In genomic region chrIV:13253841-13254240, ce11 we compare ENCODE assay signal across 7 worm cellular contexts.
A peak's percentile ranks its signal among the peaks of the same experiment; 100 is the strongest.
TF ChIP-seq lines count a peak whose summit lies in the region.

TSS of gene ttr-45 (plus strand) at chrIV:13254225.

TF ChIP-seq in whole organism, L1 larva, 84 proteins besides CTCF, POLR2A, EP300 and RAD21 (continues in another document):
- TF ChIP-seq snu-23 (GFP tag; optimal IDR thresholded peaks at IDR 0.05; lab: Kevin White, UChicago) (peak; percentile 19), lin-35 (GFP tag; optimal IDR thresholded peaks at IDR 0.05; lab: Kevin White, UChicago) (peak in 1 of 2 experiments; percentile 49), mef-2 (tag; optimal IDR thresholded peaks at IDR 0.05; lab: Kevin White, UChicago) (no peak), pqm-1 (tag; optimal IDR thresholded peaks at IDR 0.05; lab: Kevin White, UChicago) (peak; percentile 66), pag-3 (tag; optimal IDR thresholded peaks at IDR 0.05; lab: Kevin White, UChicago; ENCODE audit: borderline replicate concordance, insufficient read depth) (peak; percentile 82), mdl-1 (tag; optimal IDR thresholded peaks at IDR 0.05; lab: Kevin White, UChicago) (peak in 1 of 2 experiments; percentile 24), nhr-71 (tag; optimal IDR thresholded peaks at IDR 0.05; lab: Kevin White, UChicago) (peak; percentile 74), elt-2 (tag; optimal IDR thresholded peaks at IDR 0.05; lab: Kevin White, UChicago) (peak; percentile 94), ceh-90 (tag; optimal IDR thresholded peaks at IDR 0.05; lab: Kevin White, UChicago) (no peak), tlp-1 (tag; optimal IDR thresholded peaks at IDR 0.05; lab: Kevin White, UChicago) (no peak), grh-1 (GFP tag; IDR thresholded peaks at IDR 0.05; lab: Robert Waterston, UW) (no peak), nhr-20 (tag; optimal IDR thresholded peaks at IDR 0.05; lab: Kevin White, UChicago) (peak; percentile 92)

TF ChIP-seq in whole organism, L2 larva, 48 proteins besides CTCF, POLR2A, EP300 and RAD21 (continues in another document):
- TF ChIP-seq alr-1 (tag; optimal IDR thresholded peaks at IDR 0.05; lab: Kevin White, UChicago): no peak
- TF ChIP-seq nhr-129 (tag; optimal IDR thresholded peaks at IDR 0.05; lab: Kevin White, UChicago): peak; percentile 86
- TF ChIP-seq C34F6.9 (tag; optimal IDR thresholded peaks at IDR 0.05; lab: Kevin White, UChicago): peak; percentile 36
- peak; percentile 85 for TF ChIP-seq sma-9 (GFP tag; optimal IDR thresholded peaks at IDR 0.05; lab: Kevin White, UChicago)
- no peak for TF ChIP-seq sma-9 (tag; optimal IDR thresholded peaks at IDR 0.05; lab: Kevin White, UChicago)
- TF ChIP-seq unc-62 (GFP tag; optimal IDR thresholded peaks at IDR 0.05; lab: Kevin White, UChicago): no peak
- no peak for TF ChIP-seq nhr-25 (tag; optimal IDR thresholded peaks at IDR 0.05; lab: Kevin White, UChicago)
- peak; percentile 94 for TF ChIP-seq fos-1 (tag; optimal IDR thresholded peaks at IDR 0.05; lab: Kevin White, UChicago)
- TF ChIP-seq elt-1 (tag; optimal IDR thresholded peaks at IDR 0.05; lab: Kevin White, UChicago): no peak
- TF ChIP-seq nhr-77 (tag; optimal IDR thresholded peaks at IDR 0.05; lab: Kevin White, UChicago): no peak
- TF ChIP-seq ceh-16 (tag; optimal IDR thresholded peaks at IDR 0.05; lab: Kevin White, UChicago): no peak
- TF ChIP-seq F13H6.1 (tag; optimal IDR thresholded peaks at IDR 0.05; lab: Kevin White, UChicago): peak; percentile 76
- no peak for TF ChIP-seq nhr-12 (tag; optimal IDR thresholded peaks at IDR 0.05; lab: Kevin White, UChicago)
- no peak for TF ChIP-seq Y55F3AM.14 (GFP tag; optimal IDR thresholded peaks at IDR 0.05; lab: Kevin White, UChicago)

TF ChIP-seq in whole organism, L3 larva, 47 proteins besides CTCF, POLR2A, EP300 and RAD21:
- TF ChIP-seq pqm-1 (tag; optimal IDR thresholded peaks at IDR 0.05; lab: Kevin White, UChicago) (peak; percentile 92), pha-4 (tag; optimal IDR thresholded peaks at IDR 0.05; lab: Kevin White, UChicago) (peak; percentile 52), R02D3.7 (tag; optimal IDR thresholded peaks at IDR 0.05; lab: Kevin White, UChicago) (no peak), lin-39 (tag; optimal IDR thresholded peaks at IDR 0.05; lab: Kevin White, UChicago) (peak; percentile 5), egl-5 (tag; optimal IDR thresholded peaks at IDR 0.05; lab: Kevin White, UChicago) (peak; percentile 73), nhr-77 (tag; optimal IDR thresholded peaks at IDR 0.05; lab: Kevin White, UChicago) (no peak), elt-2 (tag; optimal IDR thresholded peaks at IDR 0.05; lab: Kevin White, UChicago) (peak; percentile 98), jun-1 (tag; optimal IDR thresholded peaks at IDR 0.05; lab: Kevin White, UChicago) (peak; percentile 61), nfya-1 (tag; optimal IDR thresholded peaks at IDR 0.05; lab: Kevin White, UChicago; ENCODE audit: insufficient read depth) (peak; percentile 24)

TF ChIP-seq in whole organism, L4 larva, 104 proteins besides CTCF, POLR2A, EP300 and RAD21 (continues in another document):
- TF ChIP-seq lsy-2 (tag; optimal IDR thresholded peaks at IDR 0.05; lab: Kevin White, UChicago) (peak in 1 of 2 experiments; percentile 45), daf-16 (GFP tag; optimal IDR thresholded peaks at IDR 0.05; lab: Kevin White, UChicago) (peak; percentile 21 to 83), daf-16 (tag; optimal IDR thresholded peaks at IDR 0.05; lab: Kevin White, UChicago) (peak; percentile 98), nhr-102 (tag; optimal IDR thresholded peaks at IDR 0.05; lab: Kevin White, UChicago) (peak; percentile 70), pqm-1 (tag; optimal IDR thresholded peaks at IDR 0.05; lab: Kevin White, UChicago) (peak; percentile 96), lir-3 (tag; optimal IDR thresholded peaks at IDR 0.05; lab: Kevin White, UChicago) (no peak), unc-62 (GFP tag; optimal IDR thresholded peaks at IDR 0.05 in 1 of 2; lab: Kevin White, UChicago) (peak; percentile 83 to 91), unc-62 (tag; optimal IDR thresholded peaks at IDR 0.05; lab: Kevin White, UChicago) (no peak), dmd-9 (GFP tag; IDR thresholded peaks at IDR 0.05; lab: Robert Waterston, UW) (no peak), Y105C5A.15 (GFP tag; IDR thresholded peaks at IDR 0.05; lab: Robert Waterston, UW) (no peak), mdl-1 (tag; optimal IDR thresholded peaks at IDR 0.05; lab: Kevin White, UChicago) (peak in 1 of 2 experiments; percentile 65), jun-1 (tag; optimal IDR thresholded peaks at IDR 0.05; lab: Kevin White, UChicago) (peak; percentile 34), zip-11 (GFP tag; IDR thresholded peaks at IDR 0.05; lab: Robert Waterston, UW) (no peak), ZK546.5 (tag; optimal IDR thresholded peaks at IDR 0.05; lab: Kevin White, UChicago) (no peak), mdt-29 (GFP tag; IDR thresholded peaks at IDR 0.05; lab: Robert Waterston, UW) (peak; percentile 46; the same call in 1 of the 2 replicates)

TF ChIP-seq in whole organism, late embryonic, 69 proteins besides CTCF, POLR2A, EP300 and RAD21:
- TF ChIP-seq ttx-3 (tag; optimal IDR thresholded peaks at IDR 0.05; lab: Kevin White, UChicago): no peak
- no peak for TF ChIP-seq unc-86 (tag; optimal IDR thresholded peaks at IDR 0.05; lab: Kevin White, UChicago)
- TF ChIP-seq elt-2 (tag; optimal IDR thresholded peaks at IDR 0.05; lab: Kevin White, UChicago): peak; percentile 61
- no peak for TF ChIP-seq rnt-1 (tag; optimal IDR thresholded peaks at IDR 0.05; lab: Kevin White, UChicago)
- TF ChIP-seq ceh-30 (tag; optimal IDR thresholded peaks at IDR 0.05; lab: Kevin White, UChicago): no peak
- TF ChIP-seq che-1 (tag; optimal IDR thresholded peaks at IDR 0.05; lab: Kevin White, UChicago): no peak
- TF ChIP-seq hlh-6 (tag; optimal IDR thresholded peaks at IDR 0.05; lab: Kevin White, UChicago): no peak
- no peak for TF ChIP-seq ceh-18 (tag; optimal IDR thresholded peaks at IDR 0.05; lab: Kevin White, UChicago)

TF ChIP-seq in whole organism, mixed stage, embryonic, 35 proteins besides CTCF, POLR2A, EP300 and RAD21:
- TF ChIP-seq bed-3 (GFP tag; optimal IDR thresholded peaks at IDR 0.05; lab: Kevin White, UChicago) (no peak), hlh-1 (tag; optimal IDR thresholded peaks at IDR 0.05; lab: Kevin White, UChicago) (peak; percentile 11), unc-62 (GFP tag; optimal IDR thresholded peaks at IDR 0.05; lab: Kevin White, UChicago) (peak; percentile 22)

TF ChIP-seq in whole organism, young adult, 124 proteins besides CTCF, POLR2A, EP300 and RAD21 (continues in another document):
- TF ChIP-seq hmg-1.2 (GFP tag; IDR thresholded peaks at IDR 0.05; lab: Robert Waterston, UW): no peak
- TF ChIP-seq hrde-1 (tag; optimal IDR thresholded peaks at IDR 0.05; lab: Kevin White, UChicago; ENCODE audit: borderline replicate concordance): no peak
- peak; percentile 65 for TF ChIP-seq pha-4 (tag; optimal IDR thresholded peaks at IDR 0.05; lab: Kevin White, UChicago)
- no peak for TF ChIP-seq nfya-1 (tag; optimal IDR thresholded peaks at IDR 0.05; lab: Kevin White, UChicago; ENCODE audit: borderline replicate concordance, insufficient read depth)
- TF ChIP-seq rpc-1 (optimal IDR thresholded peaks at IDR 0.05; lab: Kevin White, UChicago): no peak
- TF ChIP-seq rpc-1 (tag; optimal IDR thresholded peaks at IDR 0.05; lab: Kevin White, UChicago): no peak
- no peak for TF ChIP-seq xnd-1 (tag; optimal IDR thresholded peaks at IDR 0.05; lab: Kevin White, UChicago)
- TF ChIP-seq unc-62 (GFP tag; optimal IDR thresholded peaks at IDR 0.05; lab: Kevin White, UChicago): peak; percentile 74
- no peak for TF ChIP-seq T07F8.4 (tag; optimal IDR thresholded peaks at IDR 0.05; lab: Kevin White, UChicago)
- no peak for TF ChIP-seq Y95B8A.8 (GFP tag; IDR thresholded peaks at IDR 0.05; lab: Robert Waterston, UW)
- peak; percentile 5 for TF ChIP-seq nhr-90 (tag; optimal IDR thresholded peaks at IDR 0.05; lab: Kevin White, UChicago)
- TF ChIP-seq lag-1 (GFP tag; IDR thresholded peaks at IDR 0.05; lab: Robert Waterston, UW): no peak
- no peak for TF ChIP-seq somi-1 (GFP tag; optimal IDR thresholded peaks at IDR 0.05; lab: Kevin White, UChicago)
- TF ChIP-seq ztf-28 (GFP tag; IDR thresholded peaks at IDR 0.05; lab: Robert Waterston, UW): no peak
- TF ChIP-seq F57A8.1 (GFP tag; optimal IDR thresholded peaks at IDR 0.05; lab: Kevin White, UChicago): no peak
- no peak for TF ChIP-seq let-526 (GFP tag; IDR thresholded peaks at IDR 0.05; lab: Robert Waterston, UW)
- TF ChIP-seq unc-130 (GFP tag; optimal IDR thresholded peaks at IDR 0.05; lab: Kevin White, UChicago): no peak
- peak; percentile 94 for TF ChIP-seq nhr-80 (tag; optimal IDR thresholded peaks at IDR 0.05; lab: Kevin White, UChicago)
- TF ChIP-seq Y56A3A.18 (GFP tag; IDR thresholded peaks at IDR 0.05; lab: Robert Waterston, UW): 0 out of 2 replicates have a peak, but pooled peaks have one; percentile 12
- TF ChIP-seq ceh-100 (GFP tag; IDR thresholded peaks at IDR 0.05; lab: Robert Waterston, UW): no peak
- TF ChIP-seq ceh-58 (GFP tag; IDR thresholded peaks at IDR 0.05; lab: Robert Waterston, UW): no peak
- TF ChIP-seq F33H1.4 (GFP tag; IDR thresholded peaks at IDR 0.05; lab: Robert Waterston, UW): no peak
- TF ChIP-seq Y53F4B.3 (GFP tag; IDR thresholded peaks at IDR 0.05; lab: Robert Waterston, UW): no peak
- no peak for TF ChIP-seq ccch-3 (GFP tag; optimal IDR thresholded peaks at IDR 0.05; lab: Kevin White, UChicago)
- TF ChIP-seq attf-5 (GFP tag; optimal IDR thresholded peaks at IDR 0.05; lab: Kevin White, UChicago): peak; percentile 43
- TF ChIP-seq chd-7 (tag; optimal IDR thresholded peaks at IDR 0.05; lab: Kevin White, UChicago): no peak
- no peak for TF ChIP-seq snpc-1.3 (tag; optimal IDR thresholded peaks at IDR 0.05; lab: Kevin White, UChicago; ENCODE audit: insufficient read depth)
- no peak for TF ChIP-seq madf-3 (GFP tag; IDR thresholded peaks at IDR 0.05; lab: Robert Waterston, UW)
- TF ChIP-seq hlh-26 (GFP tag; conservative IDR thresholded peaks at IDR 0.05; lab: Robert Waterston, UW): no peak
- no peak for TF ChIP-seq ztf-18 (tag; optimal IDR thresholded peaks at IDR 0.05; lab: Kevin White, UChicago)
- no peak for TF ChIP-seq bed-2 (GFP tag; IDR thresholded peaks at IDR 0.05; lab: Robert Waterston, UW)
- no peak for TF ChIP-seq gei-17 (GFP tag; optimal IDR thresholded peaks at IDR 0.05; lab: Kevin White, UChicago)
- TF ChIP-seq attf-3 (GFP tag; conservative IDR thresholded peaks at IDR 0.05; lab: Robert Waterston, UW): no peak
- TF ChIP-seq madf-10 (tag; optimal IDR thresholded peaks at IDR 0.05; lab: Kevin White, UChicago): peak; percentile 36
- no peak for TF ChIP-seq ama-1 (optimal IDR thresholded peaks at IDR 0.05; lab: Kevin White, UChicago)
- TF ChIP-seq ama-1 (GFP tag; optimal IDR thresholded peaks at IDR 0.05; lab: Kevin White, UChicago): no peak
- no peak for TF ChIP-seq nhr-179 (tag; optimal IDR thresholded peaks at IDR 0.05; lab: Kevin White, UChicago)
- TF ChIP-seq ets-4 (GFP tag; optimal IDR thresholded peaks at IDR 0.05; lab: Kevin White, UChicago): peak; percentile 19
- TF ChIP-seq attf-6 (GFP tag; IDR thresholded peaks at IDR 0.05; lab: Robert Waterston, UW): no peak
